Fruit fly (Drosophila melanogaster) ovary, adult (tissue): ENCODE results near the gene CG14692.

Source experiments
- CG17801 ChIP-seq: fragments of 200-800 bp; optimal IDR thresholded peaks from 2 replicates; lab custom pipeline; 2019; ENCODE audit warnings: missing biosample characterization, mild to moderate bottlenecking, missing genetic modification characterization, moderate library complexity; ENCODE audit not compliant: partially characterized antibody

The CG14692 gene

DNA sequence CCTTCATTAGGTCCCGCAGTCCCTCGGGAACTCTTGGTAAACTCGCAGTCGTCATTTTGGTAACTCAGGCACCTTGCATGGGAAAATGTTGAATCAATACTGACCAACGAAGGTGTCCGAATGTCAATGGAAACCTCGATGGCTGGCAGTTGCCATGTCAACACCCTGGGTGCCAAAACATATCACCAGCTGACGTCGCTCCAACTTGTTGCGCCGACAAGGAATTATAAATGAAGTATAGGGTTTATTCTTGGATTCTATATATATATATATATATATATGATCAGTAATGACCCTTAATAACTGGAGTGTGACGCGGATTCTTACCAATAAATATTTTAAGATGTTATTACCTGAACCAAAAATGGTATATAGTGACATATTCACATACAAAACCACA is at the start of gene CG14692:
CG14692 (minus strand) TSS at position 101 of the 400 bp plus-strand sequence.
- no peak for TF ChIP-seq CG17801 (GFP tag; lab: Kevin White, UChicago)

DNA sequence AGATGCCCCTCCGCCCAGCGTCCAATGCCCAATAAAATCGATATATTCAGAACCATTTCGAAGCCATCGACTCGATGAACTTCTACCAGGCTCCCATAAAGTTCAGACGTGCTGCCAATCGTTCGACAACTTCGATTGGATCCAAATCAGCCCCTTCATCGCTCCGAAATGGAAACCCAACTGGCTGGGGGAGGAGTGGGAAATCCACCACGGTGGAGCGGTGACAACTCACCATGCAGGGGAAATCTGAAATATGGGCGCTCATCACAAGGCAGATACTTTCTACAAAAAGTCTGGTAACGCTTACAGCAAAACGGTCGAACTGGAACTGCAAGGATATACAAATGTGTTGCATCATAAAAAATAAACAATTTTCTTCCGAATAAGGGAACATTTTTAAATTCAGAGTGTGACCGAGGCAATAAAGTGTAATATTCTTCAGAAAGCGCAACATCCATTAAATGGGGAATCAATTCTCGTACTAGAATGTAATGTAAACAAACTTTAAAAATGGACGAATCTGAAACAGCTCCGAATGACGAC is 48.5 kb upstream of the CG14692 start, which contains the start of gene CG4565:
CG4565 (plus strand) TSS at position 493 of the 543 bp plus-strand sequence.
- no peak for TF ChIP-seq CG17801 (GFP tag; lab: Kevin White, UChicago)

DNA sequence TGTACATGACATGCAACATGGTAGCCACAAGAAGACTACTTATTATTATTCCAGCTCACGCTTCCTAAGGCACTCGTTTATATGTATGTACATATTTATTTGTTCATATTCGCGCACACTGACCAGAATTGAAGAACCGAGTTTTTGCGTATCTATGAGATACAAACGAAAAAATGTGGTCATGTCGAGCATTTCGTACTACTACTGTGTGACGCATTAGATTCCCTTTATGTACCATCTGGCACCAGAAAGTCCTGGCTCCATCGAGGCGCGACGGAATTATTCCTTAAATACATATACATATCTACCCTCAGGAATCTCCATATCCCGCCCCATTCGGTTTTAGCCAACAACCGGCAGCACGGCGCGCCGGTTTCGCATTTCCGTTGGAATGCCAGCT is 46.9 kb upstream of the CG14692 start:
- no peak for TF ChIP-seq CG17801 (GFP tag; lab: Kevin White, UChicago)

DNA sequence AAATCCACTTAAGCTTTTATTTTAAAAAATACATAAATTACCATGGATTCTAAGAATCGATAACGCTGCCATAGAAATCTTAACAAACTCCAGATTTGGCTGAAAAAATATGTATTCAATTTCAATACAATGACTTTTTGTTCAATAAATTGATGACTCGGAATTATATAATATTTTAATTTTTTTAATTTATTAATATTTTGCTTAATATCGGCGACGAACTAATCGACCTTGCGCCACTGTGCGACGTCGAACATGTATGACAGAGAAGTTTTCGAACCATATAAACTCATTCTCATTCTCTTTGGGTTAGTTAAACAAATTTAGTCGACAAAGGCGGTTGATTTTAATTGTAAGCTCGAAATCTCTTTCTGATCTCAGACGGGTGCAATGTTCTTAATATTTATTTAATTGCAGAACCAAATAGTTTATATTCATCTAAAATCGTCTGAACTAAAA is 45.8 kb upstream of the CG14692 start, which contains the start of gene CG42394:
CG42394 (plus strand) TSS at position 311 of the 459 bp plus-strand sequence.
- peak; percentile 84 for TF ChIP-seq CG17801 (GFP tag; lab: Kevin White, UChicago)

DNA sequence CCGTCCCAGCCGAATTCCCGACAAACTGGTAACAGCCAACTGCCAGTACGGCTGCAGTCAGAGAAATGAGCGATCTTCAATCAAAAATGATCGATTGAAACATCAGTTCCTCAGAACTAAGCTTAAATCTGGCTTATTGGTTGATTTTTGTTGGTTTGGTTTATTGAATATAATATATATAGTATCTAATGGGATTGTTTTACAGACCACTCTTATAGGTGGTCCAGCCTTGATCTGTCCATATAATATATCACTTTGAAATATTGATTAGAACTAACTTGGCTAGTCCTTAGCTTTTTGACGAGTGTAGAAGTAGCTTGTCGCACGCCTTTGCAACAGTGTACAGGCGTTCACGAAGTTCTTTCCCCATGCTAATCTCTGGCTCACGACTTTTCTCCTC is 38.7 kb upstream of the CG14692 start:
- no peak for TF ChIP-seq CG17801 (GFP tag; lab: Kevin White, UChicago)

DNA sequence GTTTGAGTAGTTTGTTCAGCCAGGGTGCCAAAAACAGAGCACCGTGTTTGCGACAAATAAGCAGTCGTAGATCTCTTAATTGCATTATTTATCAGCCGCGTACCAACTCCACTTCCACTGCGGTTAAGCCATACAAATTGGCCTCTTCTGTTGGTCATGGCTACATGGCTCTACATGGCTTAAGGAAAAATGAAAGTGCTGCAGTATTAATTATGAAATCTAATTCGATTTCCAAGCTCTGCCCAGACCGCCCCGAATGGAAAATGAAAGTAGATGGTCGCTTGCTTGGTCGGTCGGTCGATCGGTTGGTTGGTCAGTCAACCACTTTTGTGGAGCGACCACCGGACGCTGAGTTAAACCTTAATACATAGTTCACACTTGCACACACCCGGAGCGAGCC is 33.2 kb upstream of the CG14692 start:
- no peak for TF ChIP-seq CG17801 (GFP tag; lab: Kevin White, UChicago)

DNA sequence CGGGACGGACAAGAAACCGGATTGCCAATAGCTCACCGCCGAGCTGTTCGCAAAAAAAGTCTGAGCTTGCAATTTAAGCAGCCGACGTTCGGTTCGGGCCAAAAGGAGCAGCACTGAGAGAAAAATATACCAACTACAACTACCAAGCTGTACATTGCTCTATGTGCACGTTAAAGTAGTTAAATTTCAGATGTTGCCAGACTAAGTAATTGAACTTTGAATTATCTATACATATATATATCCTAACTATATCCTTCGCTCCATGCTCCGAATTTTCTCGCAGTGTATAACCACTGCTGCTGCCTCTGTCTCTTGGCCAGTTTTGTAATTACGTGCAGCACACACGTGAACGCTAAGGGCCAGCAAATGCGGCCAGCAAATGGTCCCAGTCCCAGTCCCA is 31.1 kb upstream of the CG14692 start:
- no peak for TF ChIP-seq CG17801 (GFP tag; lab: Kevin White, UChicago)

DNA sequence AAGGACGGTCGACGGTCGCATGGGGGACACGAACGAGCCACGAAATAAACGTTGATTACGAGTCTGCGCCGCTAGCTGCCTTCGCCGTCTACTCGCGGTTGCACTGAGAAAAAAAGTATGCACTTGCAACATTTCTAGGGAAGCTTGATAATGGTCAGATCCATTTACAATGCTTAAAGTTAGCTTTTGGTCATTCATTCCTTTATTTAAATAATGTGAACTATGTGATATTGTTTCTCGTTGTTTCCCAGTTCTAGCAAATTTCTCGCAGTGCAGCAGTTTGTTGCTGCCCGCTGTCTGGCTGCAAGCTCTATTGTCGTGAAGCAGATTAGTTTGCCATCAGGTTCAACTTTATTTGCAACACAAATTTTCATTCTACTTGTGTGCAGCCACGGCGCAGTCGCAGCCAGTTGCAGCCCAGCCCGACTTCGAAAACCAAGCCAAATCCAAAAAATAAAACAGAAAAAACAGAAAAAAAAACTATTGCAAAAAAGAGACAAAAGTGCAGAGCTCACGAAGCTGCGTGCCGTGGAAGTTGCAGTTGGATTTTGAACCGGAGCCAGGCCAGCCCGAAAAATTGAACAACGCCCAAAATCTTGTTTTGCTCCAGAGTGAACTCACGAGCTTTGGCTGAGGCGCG is 28.9 kb upstream of the CG14692 start:
- no peak for TF ChIP-seq CG17801 (GFP tag; lab: Kevin White, UChicago)

DNA sequence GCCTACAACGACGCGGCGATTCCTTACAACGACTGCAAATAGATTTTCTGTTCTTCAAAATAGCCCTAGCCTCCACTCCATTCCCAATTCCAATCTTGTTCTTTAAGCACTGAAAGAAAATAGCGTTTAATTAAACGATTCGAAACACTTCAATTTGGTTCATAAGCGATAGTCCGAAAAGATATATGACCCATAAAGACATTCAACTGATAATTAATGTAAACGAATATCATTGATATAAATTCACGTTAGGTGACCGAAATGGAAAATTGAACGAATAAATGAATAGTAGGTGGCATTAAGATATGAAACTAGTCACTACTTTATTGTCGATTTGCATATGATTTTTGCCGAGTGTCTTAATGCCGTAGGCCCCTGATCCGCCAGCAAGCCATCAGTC is 26.0 kb upstream of the CG14692 start:
- no peak for TF ChIP-seq CG17801 (GFP tag; lab: Kevin White, UChicago)

DNA sequence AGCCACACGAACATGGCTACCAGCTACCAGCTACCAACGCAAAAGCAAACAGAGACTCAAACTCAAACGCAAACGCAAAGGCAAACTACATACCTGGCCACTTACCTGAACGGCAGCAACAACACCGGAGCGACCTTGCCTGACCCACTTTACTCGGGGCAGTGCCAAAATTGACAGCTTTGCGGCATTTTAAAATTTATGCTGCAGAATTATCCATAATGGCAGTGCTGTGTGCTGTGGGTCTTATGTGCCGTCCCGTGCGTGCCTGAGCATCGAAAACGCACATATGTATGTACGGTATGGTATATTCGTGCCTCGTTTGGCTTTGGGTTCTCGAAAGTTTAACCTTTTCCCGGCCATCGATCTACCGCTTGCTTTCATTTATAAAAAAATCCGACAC is 24.9 kb upstream of the CG14692 start:
- TF ChIP-seq CG17801 (GFP tag; lab: Kevin White, UChicago): no peak

DNA sequence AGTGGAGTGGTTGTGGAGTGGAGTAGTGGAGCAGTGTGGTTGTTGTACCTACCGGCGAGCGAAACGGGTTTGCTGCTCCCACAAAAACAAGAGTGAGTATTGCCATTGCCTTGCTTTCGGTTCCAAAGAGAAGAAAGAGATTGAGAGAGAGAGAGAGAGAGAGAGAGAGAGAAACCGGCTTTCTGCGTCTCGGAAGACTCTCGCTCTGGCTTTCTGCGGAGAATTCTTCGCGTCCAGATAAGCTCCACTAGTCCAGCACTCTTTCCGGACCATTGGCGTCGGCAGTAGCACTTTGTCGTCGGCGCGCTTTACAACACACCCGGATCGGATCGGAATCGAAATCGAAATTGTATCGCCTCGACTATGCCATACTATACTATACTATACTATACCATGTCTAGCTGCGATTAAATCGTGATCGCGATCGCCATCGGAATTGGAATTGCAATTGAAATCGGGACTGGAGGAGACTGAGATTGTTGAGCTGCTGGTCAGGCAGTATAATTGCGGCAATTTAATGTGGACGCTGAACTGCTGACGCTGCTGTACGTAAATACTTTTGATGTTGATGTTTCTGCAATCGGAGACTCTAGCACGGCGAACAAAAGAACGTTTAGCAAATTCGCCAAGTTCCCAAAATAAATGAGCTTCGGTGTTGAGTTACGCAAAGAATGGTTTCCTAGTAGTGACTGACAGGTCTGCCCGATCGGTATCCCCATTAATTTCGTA is 23.2 kb upstream of the CG14692 start, which contains the start of gene Cad86C:
Cad86C (plus strand) TSS at position 284 of the 729 bp plus-strand sequence.
- peak; percentile 34 for TF ChIP-seq CG17801 (GFP tag; lab: Kevin White, UChicago)

DNA sequence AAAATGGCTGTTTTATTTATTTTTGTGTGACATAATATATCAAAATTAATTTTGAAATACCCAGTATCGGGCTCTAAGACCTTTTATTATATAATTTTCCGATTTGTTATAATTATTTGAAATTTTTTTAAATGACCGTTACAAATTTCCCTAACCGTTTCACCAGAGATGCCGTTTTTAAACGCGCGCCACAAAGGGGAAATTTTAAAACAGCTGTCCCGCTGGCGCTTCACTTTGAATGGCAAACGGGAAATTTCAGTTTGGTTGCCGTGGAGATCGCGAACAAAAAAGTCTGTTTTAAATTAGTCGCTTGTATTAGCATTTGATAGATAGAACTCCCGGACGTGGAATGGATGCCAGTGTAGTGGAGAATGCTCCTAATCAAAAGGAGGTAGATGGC is 11.3 kb upstream of the CG14692 start, which contains the start of the genes CG14693 and TTLL15:
CG14693 (minus strand) TSS at position 16 of the 400 bp plus-strand sequence.
TTLL15 (plus strand) TSS at position 257 of the 400 bp plus-strand sequence.
- TF ChIP-seq CG17801 (GFP tag; lab: Kevin White, UChicago): no peak

DNA sequence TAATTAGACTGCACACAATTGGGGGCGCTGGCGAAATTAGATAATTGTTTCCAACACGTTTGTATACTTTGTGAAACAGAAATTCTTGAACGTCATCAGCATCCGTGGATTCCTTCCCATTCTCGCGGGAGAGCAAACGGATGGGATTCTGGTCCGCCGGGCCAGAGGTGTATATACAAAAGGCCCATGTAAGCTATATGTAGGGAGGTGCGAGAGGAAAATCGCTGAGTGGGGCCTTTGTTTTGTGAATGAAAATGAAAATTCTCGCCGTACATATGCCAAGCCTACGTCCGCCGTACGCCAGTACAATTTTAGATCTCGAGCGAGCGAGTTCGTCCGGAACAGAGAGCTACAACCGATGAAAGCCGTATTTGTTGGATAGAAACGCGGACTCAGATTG is 11.2 kb downstream of the CG14692 start, which contains the start of gene CG14687:
CG14687 (plus strand) TSS at position 301 of the 400 bp plus-strand sequence.
- no peak for TF ChIP-seq CG17801 (GFP tag; lab: Kevin White, UChicago)

DNA sequence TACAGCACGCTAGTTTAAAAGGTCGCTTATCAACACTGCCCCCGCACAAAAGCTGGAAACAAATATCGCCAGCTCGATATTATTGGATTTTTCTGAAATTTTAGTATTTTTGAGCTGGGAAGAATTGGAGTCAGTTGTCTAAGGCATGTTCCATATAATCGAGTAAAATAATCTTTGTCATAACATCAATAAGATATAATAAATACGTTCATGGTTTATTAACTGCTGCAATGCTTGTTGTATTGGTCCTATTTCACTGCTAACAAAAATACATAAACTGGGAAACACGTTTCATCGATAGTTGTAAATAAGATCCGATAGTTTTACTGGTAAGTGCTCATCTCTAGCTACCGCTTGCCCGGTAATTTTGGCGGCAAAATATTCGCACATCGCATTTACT is 15.6 kb downstream of the CG14692 start, which contains the start of the genes Art1 and Mcm5:
Art1 (minus strand) TSS at position 41 of the 400 bp plus-strand sequence.
Mcm5 (plus strand) TSS at position 339 of the 400 bp plus-strand sequence.
- TF ChIP-seq CG17801 (GFP tag; lab: Kevin White, UChicago): peak; percentile 54

DNA sequence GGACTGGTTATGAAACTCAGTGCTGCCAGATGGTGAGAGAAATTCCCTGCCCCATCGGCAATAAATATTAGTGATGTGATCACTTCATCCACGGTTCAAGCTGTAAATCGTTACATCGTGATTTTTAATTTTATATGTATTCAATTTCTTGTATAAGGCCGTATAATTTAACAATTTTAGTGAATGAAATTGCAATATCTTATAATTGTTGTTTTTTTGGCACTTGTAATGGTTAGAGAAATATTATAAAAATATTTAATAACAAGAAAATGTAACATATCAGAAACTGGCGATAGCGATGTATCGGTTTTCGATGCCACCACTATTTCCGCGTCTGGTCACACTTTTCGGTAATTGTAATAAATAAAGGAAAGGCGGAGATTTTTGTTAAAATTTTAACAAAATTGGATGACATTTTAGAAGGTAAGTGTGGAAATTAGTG is 19.7 kb downstream of the CG14692 start, which contains the start of the genes mRpL37 and Rbp1:
mRpL37 (minus strand) TSS at position 35 of the 442 bp plus-strand sequence.
Rbp1 (plus strand) TSS at position 326 of the 442 bp plus-strand sequence.
- TF ChIP-seq CG17801 (GFP tag; lab: Kevin White, UChicago): peak; percentile 73
